Worm (Caenorhabditis elegans): Measurements from ENCODE around the gene srbc-13.
"Not testable (repeated sequence)": the region's sequence is repeated elsewhere in the genome, so short reads cannot be mapped to it uniquely, and the experiment has no call there.

srbc-13 gene

ce11 chrV:890423-890822, 42.8 kb downstream of the srbc-13 start, which contains the start of gene srlf-21:
srlf-21 (minus strand) TSS chrV:890523.
- no peak for TF ChIP-seq ceh-39 (tag; optimal IDR thresholded peaks at IDR 0.05)
- no peak for TF ChIP-seq unc-39 (tag; optimal IDR thresholded peaks at IDR 0.05)
- no peak for TF ChIP-seq unc-62 (GFP tag; optimal IDR thresholded peaks at IDR 0.05)
- no peak for TF ChIP-seq pha-4 (tag; optimal IDR thresholded peaks at IDR 0.05)
- TF ChIP-seq elt-1 (tag; optimal IDR thresholded peaks at IDR 0.05; ENCODE audit: borderline replicate concordance, insufficient read depth), result no peak
- TF ChIP-seq lin-32 (GFP tag; optimal IDR thresholded peaks at IDR 0.05), result no peak
- TF ChIP-seq lin-13 (tag; optimal IDR thresholded peaks at IDR 0.05), result no peak
- TF ChIP-seq M03D4.4 (tag; optimal IDR thresholded peaks at IDR 0.05), result no peak
- no peak for TF ChIP-seq nhr-28 (tag; optimal IDR thresholded peaks at IDR 0.05)

ce11 chrV:890835-891234, 43.2 kb downstream of the srbc-13 start, which contains the start of gene srlf-22:
srlf-22 (plus strand) TSS chrV:891135.
- not testable (repeated sequence) for TF ChIP-seq pha-4, mls-2, mep-1 (tag; optimal IDR thresholded peaks at IDR 0.05)

ce11 chrV:893437-894018, 45.9 kb downstream of the srbc-13 start, which contains the start of the genes srlf-23 and srlf-20:
srlf-23 (minus strand) TSS chrV:893537.
srlf-20 (plus strand) TSS chrV:893968.
- no peak for TF ChIP-seq pha-4 (tag; optimal IDR thresholded peaks at IDR 0.05)
- no peak for TF ChIP-seq nhr-2 (tag; optimal IDR thresholded peaks at IDR 0.05)
- TF ChIP-seq zip-8 (tag; optimal IDR thresholded peaks at IDR 0.05), result no peak
- no peak for TF ChIP-seq ceh-83 (GFP tag; optimal IDR thresholded peaks at IDR 0.05)
- no peak for TF ChIP-seq lin-32 (GFP tag; optimal IDR thresholded peaks at IDR 0.05)
- no peak for TF ChIP-seq elt-3 (tag; optimal IDR thresholded peaks at IDR 0.05)
- no peak for TF ChIP-seq sptf-1 (tag; optimal IDR thresholded peaks at IDR 0.05)
- TF ChIP-seq unc-62 (GFP tag; optimal IDR thresholded peaks at IDR 0.05), result no peak
- no peak for TF ChIP-seq unc-120 (tag; optimal IDR thresholded peaks at IDR 0.05; ENCODE audit: poor library complexity, severe bottlenecking)
- no peak for TF ChIP-seq hlh-1 (tag; optimal IDR thresholded peaks at IDR 0.05)
- TF ChIP-seq blmp-1 (tag; optimal IDR thresholded peaks at IDR 0.05), result no peak
- no peak for TF ChIP-seq ham-2 (GFP tag; optimal IDR thresholded peaks at IDR 0.05)
- no peak for TF ChIP-seq nhr-237 (tag; optimal IDR thresholded peaks at IDR 0.05)
- no peak for TF ChIP-seq bed-3 (GFP tag; optimal IDR thresholded peaks at IDR 0.05)
- TF ChIP-seq snpc-4 (tag; optimal IDR thresholded peaks at IDR 0.05), result no peak
- no peak for TF ChIP-seq tbx-8 (GFP tag; optimal IDR thresholded peaks at IDR 0.05)
- TF ChIP-seq drap-1 (GFP tag; optimal IDR thresholded peaks at IDR 0.05), result no peak

Measured in whole organism, mixed stage, embryonic.